Fruit fly (Drosophila melanogaster): ENCODE measurements around the gene CG4995.

The CG4995 gene

dm6 chr2L:10333091-10333991 is 11.1 kb downstream of the CG4995 start, which contains the start of gene GATAd:
Gene GATAd (plus strand): TSS chr2L:10333734.
- no peak for TF ChIP-seq CG17801 (GFP tag; optimal IDR thresholded peaks at IDR 0.05; ENCODE audit: partially characterized antibody)

- no peak for TF ChIP-seq CG17801 (GFP tag; optimal IDR thresholded peaks at IDR 0.05; ENCODE audit: partially characterized antibody)
Measured at dm6 chr2L:10334213-10334612, 11.9 kb downstream of the CG4995 start.

- TF ChIP-seq CG17801 (GFP tag; optimal IDR thresholded peaks at IDR 0.05; ENCODE audit: partially characterized antibody): peak; percentile 46
Measured at dm6 chr2L:10334854-10335277, 12.6 kb downstream of the CG4995 start.

- peak; percentile 54 for TF ChIP-seq CG17801 (GFP tag; optimal IDR thresholded peaks at IDR 0.05; ENCODE audit: partially characterized antibody)
Measured at dm6 chr2L:10339212-10339721, 17.0 kb downstream of the CG4995 start, which contains the start of gene SamDC. Gene SamDC (plus strand): TSS chr2L:10339457.

dm6 chr2L:10339841-10340240 is 17.6 kb downstream of the CG4995 start:
- TF ChIP-seq CG17801 (GFP tag; optimal IDR thresholded peaks at IDR 0.05; ENCODE audit: partially characterized antibody): no peak

- TF ChIP-seq CG17801 (GFP tag; optimal IDR thresholded peaks at IDR 0.05; ENCODE audit: partially characterized antibody): peak; percentile 33
Measured at dm6 chr2L:10341405-10341804, 19.1 kb downstream of the CG4995 start, which contains the start of gene CG31715. Gene CG31715 (plus strand): TSS chr2L:10341616.

dm6 chr2L:10342471-10342870 is 20.2 kb downstream of the CG4995 start, which contains the start of gene Sps2:
Gene Sps2 (plus strand): TSS chr2L:10342594.
- peak; percentile 33 for TF ChIP-seq CG17801 (GFP tag; optimal IDR thresholded peaks at IDR 0.05; ENCODE audit: partially characterized antibody)

- TF ChIP-seq CG17801 (GFP tag; optimal IDR thresholded peaks at IDR 0.05; ENCODE audit: partially characterized antibody): no peak
Measured at dm6 chr2L:10344029-10344606, 21.8 kb downstream of the CG4995 start, which contains the start of gene Frmd5. Gene Frmd5 (plus strand): TSS chr2L:10344442.

dm6 chr2L:10351130-10351529 is 28.9 kb downstream of the CG4995 start:
- TF ChIP-seq CG17801 (GFP tag; optimal IDR thresholded peaks at IDR 0.05; ENCODE audit: partially characterized antibody): no peak

- TF ChIP-seq CG17801 (GFP tag; optimal IDR thresholded peaks at IDR 0.05; ENCODE audit: partially characterized antibody): no peak
Measured at dm6 chr2L:10353871-10354270, 31.6 kb downstream of the CG4995 start, which contains the start of gene CG34367. Gene CG34367 (minus strand): TSS chr2L:10353905.

- no peak for TF ChIP-seq CG17801 (GFP tag; optimal IDR thresholded peaks at IDR 0.05; ENCODE audit: partially characterized antibody)
Measured at dm6 chr2L:10356508-10356907, 34.2 kb downstream of the CG4995 start, which contains the start of the genes CtsL4 and ClpP. Gene CtsL4 (minus strand): TSS chr2L:10356597. Gene ClpP (plus strand): TSS chr2L:10356795.

- no peak for TF ChIP-seq CG17801 (GFP tag; optimal IDR thresholded peaks at IDR 0.05; ENCODE audit: partially characterized antibody)
Measured at dm6 chr2L:10362408-10363067, 40.3 kb downstream of the CG4995 start, which contains the start of the genes Cand1 and pim. Gene Cand1 (minus strand): TSS chr2L:10362707. Gene pim (plus strand): TSS chr2L:10362989.

- TF ChIP-seq CG17801 (GFP tag; optimal IDR thresholded peaks at IDR 0.05; ENCODE audit: partially characterized antibody): no peak
Measured at dm6 chr2L:10364229-10364628, 42.0 kb downstream of the CG4995 start, which contains the start of gene lft. Gene lft (plus strand): TSS chr2L:10364471.

dm6 chr2L:10366525-10366924 is 44.2 kb downstream of the CG4995 start, which contains the start of gene CG5056:
Gene CG5056 (plus strand): TSS chr2L:10366692.
- TF ChIP-seq CG17801 (GFP tag; optimal IDR thresholded peaks at IDR 0.05; ENCODE audit: partially characterized antibody): peak; percentile 67

All from ovary, adult (tissue).